Worm (Caenorhabditis elegans) whole organism, L4/young adult: ENCODE data around the gene del-8.
"Not testable (repeated sequence)": the region's sequence is repeated elsewhere in the genome, so short reads cannot be mapped to it uniquely, and the experiment has no call there.

Experiments
- W03F9.2 ChIP-seq: fragments of 150-350 bp; optimal IDR thresholded peaks from 2 replicates; lab custom pipeline; 2014; ENCODE audit warnings: missing biosample characterization, missing genetic modification characterization
- dao-5 ChIP-seq: sonication (generic microtip); optimal IDR thresholded peaks from 2 replicates; lab custom pipeline; 2016; ENCODE audit warnings: missing genotype, missing genetic modification characterization, moderate library complexity, missing compliant biosample characterization
- him-1 ChIP-seq: sonication (generic microtip); optimal IDR thresholded peaks from 2 replicates; lab custom pipeline; 2016; ENCODE audit warnings: missing genotype, missing genetic modification reagents, missing genetic modification characterization, missing compliant biosample characterization

Gene del-8

DNA sequence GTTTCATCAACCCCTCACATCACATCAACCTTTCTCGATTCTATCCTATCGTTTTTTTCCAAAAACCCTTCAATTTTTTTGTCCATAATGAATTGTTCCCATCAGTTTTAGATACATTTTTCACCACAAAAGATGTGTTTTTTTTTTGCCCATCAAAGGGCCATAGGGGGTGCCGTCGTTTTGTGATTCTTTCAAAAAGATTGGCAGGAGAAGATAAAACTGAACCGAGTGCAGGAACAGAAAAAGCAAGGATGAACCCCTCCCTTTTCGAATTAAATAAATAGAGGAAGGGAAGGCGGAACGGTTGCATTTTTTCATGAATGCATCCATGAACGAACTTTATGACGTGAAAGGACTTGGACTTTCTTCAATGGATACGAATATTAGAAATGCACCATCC lies 27.7 kb downstream of the del-8 start, which contains the start of gene C11E4.7:
TSS of gene C11E4.7 (plus strand) at position 301 of the 400 bp plus-strand sequence.
- TF ChIP-seq him-1 (tag; lab: Kevin White, UChicago) = no peak
- TF ChIP-seq dao-5 (tag; lab: Kevin White, UChicago) = no peak
- TF ChIP-seq W03F9.2 (tag; lab: Kevin White, UChicago) = no peak

DNA sequence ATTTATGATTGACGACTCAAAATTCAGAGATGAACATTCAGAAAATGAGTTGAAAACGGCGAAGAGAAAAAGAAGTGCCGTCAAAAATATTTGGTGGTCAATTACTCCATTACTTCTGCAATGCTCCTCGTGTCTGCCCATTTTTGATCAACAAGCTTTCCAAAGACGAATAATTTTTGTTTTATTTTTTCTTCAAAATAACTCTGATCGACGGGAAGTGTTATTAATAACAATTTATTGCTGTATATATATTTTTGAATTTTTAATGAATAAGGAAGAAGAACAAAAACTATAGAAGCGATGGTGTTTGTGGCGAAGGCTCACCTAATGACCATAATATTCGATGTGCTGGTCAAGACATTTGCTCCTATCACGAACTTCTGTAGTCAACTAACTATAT lies 30.9 kb downstream of the del-8 start, which contains the start of gene C11E4.8:
TSS of gene C11E4.8 (plus strand) at position 301 of the 400 bp plus-strand sequence.
- TF ChIP-seq him-1 (tag; lab: Kevin White, UChicago) = no peak
- TF ChIP-seq W03F9.2 (tag; lab: Kevin White, UChicago) = no peak
- TF ChIP-seq dao-5 (tag; lab: Kevin White, UChicago) = no peak

DNA sequence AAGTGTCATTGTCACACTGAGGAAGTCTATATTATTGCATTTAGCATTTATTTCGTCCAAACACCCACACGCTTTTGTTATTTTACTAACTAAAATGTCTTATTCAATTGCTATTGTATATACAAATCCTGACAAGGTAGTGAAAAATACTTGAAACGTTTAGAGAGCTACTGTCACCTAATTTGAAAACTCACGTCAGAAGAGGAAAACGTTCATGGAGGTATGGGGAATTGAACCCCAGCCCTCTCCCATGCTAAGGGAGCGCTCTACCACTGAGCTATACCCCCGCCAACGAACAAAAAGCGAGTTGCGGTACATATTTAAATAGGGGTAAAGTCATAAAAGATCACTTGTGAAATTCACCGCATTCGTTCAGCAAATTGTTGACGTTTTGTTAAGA lies 33.4 kb downstream of the del-8 start:
- TF ChIP-seq dao-5 (tag; lab: Kevin White, UChicago) = peak; percentile 71
- TF ChIP-seq W03F9.2 (tag; lab: Kevin White, UChicago) = no peak

DNA sequence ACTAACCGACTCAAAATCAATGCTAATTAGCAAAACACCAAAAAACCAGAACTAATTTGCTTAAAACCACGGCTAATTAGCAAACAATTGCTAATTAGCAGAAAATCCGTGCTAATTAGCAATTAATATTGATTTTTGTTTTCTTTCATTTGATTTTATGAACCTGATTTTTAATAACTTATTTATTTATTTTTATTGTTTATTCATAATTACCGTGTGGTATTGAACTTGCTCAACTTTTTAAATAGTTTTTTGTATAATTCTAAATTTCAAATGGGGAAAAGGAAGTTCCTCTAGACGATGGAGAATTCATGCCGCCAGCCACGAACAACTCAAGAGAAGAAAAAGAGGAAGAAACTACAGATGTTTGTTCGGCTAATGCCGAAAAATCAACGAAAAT lies 36.6 kb downstream of the del-8 start, which contains the start of gene F34H10.1:
TSS of gene F34H10.1 (plus strand) at position 301 of the 400 bp plus-strand sequence.
- not testable (repeated sequence) for TF ChIP-seq him-1, dao-5, W03F9.2 (tag; lab: Kevin White, UChicago)

DNA sequence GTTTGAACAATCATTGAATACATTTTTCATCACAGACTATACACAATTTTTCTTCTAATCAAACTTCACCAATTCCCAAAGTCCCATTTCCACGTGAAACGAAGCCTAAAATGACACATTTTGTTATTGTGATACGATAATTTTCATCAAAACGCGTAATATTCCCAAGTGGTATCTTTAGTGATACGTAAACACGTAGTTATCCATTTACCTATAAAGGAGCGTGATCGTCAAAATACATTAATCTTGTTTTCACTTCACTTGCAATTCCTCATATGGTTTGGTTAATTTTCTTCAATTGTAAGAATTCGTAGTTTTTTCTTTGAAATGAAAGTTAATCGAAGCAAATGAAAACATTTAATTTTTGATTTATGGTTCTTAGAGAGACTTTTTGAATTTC lies 40.3 kb downstream of the del-8 start:
- TF ChIP-seq dao-5 (tag; lab: Kevin White, UChicago) = no peak
- TF ChIP-seq him-1 (tag; lab: Kevin White, UChicago) = no peak
- no peak for TF ChIP-seq W03F9.2 (tag; lab: Kevin White, UChicago)

DNA sequence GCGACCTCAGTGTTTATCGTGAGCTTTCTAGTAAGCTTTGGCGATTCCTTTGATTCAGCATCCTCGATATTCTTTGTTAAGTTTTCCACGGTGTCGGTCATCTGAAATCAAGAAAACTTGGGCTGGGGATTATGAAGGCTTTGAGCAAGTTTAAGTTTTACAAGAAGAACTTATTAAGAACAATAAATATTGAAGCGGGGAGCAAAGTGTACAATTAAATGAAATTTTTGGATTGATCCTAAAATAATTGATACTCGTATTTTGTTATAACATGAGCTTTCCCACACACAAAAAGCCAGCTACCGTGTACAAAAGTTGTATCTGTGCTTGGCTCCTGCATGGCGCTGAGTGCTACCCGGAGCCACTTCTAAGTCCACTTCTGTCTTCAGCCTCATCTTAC lies 45.7 kb downstream of the del-8 start, which contains the start of gene F34H10.3:
TSS of gene F34H10.3 (minus strand) at position 101 of the 400 bp plus-strand sequence.
- no peak for TF ChIP-seq W03F9.2 (tag; lab: Kevin White, UChicago)
- TF ChIP-seq dao-5 (tag; lab: Kevin White, UChicago) = no peak
- no peak for TF ChIP-seq him-1 (tag; lab: Kevin White, UChicago)

DNA sequence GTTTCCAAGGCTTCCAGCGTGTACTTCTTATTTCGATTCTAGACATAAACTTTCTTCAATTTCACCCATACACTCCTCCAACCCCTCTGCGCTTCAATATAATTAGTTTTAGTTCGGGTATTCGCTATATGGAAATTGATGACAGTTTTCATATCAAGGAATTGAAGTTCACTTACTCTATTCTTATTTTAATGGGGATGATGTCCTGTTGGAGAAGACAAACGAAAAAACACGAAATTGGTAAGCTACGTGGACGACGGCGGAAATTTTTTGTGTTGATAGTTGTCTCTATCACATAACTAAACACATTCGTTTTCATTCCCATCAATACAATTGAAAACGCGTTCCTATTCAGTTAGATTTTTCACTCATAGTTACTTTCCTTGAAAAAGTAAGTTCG lies 46.2 kb downstream of the del-8 start, which contains the start of gene F34H10.5:
TSS of gene F34H10.5 (plus strand) at position 301 of the 400 bp plus-strand sequence.
- TF ChIP-seq dao-5 (tag; lab: Kevin White, UChicago) (no peak), him-1 (tag; lab: Kevin White, UChicago) (no peak), W03F9.2 (tag; lab: Kevin White, UChicago) (no peak)

DNA sequence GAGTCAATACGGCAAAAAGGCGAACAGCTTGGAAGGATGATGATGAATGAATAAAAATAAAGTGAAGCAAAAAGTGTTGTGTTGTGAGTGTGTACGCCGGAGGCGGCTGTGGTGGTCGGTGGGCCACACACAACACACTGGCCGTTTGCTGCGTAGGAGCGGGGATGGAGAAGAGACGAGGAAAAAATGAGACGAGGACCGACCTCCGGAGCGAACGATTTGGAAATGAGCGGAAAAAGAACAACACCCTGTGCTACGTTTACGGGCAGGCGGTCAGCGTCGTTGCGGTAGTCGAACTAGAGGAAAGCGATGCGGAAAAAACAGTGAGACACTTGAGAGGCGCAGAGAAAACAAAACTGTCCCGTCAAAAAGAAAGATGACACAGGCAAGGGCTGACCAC lies 47.9 kb downstream of the del-8 start:
- no peak for TF ChIP-seq dao-5 (tag; lab: Kevin White, UChicago)
- no peak for TF ChIP-seq him-1 (tag; lab: Kevin White, UChicago)

DNA sequence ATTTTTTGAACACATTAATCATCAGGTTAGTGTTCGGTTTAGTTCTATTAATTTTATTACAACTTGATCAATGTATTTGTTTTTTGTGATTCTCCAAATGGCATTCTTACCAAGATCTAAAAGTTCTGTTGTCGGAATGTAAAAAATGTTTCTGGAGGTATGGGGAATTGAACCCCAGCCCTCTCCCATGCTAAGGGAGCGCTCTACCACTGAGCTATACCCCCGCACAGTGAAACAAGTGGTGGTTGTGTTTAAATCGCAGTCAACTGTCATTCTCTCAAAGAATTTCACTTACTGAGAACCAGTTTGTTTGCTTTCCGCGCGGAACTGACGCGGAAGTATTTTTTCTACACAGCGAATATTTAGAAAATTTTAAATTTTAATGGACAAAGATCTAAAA lies 48.5 kb downstream of the del-8 start:
- TF ChIP-seq W03F9.2 (tag; lab: Kevin White, UChicago) (no peak), him-1 (tag; lab: Kevin White, UChicago) (peak; percentile 34)

DNA sequence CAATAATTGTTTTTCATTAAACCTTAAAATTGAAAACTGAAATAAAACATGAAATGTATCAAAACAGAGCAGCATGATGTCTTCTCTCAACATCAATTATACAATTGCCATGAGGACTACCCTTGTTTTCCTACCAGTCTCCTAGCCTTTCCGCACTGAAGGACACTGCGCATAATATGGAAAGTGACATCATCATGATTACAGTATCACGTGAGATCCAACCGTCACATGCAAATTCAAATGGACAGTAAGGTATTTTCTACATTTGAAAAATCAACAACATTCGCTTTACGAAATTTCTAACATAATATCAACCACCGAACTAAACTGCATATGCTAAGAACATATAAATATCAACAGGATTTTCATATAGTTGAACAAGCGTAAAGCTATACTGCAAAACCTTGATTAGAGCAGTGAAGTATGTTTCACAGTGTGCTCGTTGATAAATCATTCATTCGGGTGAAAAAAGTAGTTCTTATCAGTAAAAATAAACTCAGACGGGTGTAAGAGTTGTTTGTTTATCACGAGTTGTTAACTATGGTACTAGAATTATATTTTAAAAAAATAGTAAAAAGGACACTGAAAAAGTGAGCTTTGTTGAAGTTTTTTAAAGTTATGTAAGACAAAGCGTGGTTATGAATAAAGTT lies 49.7 kb downstream of the del-8 start:
- no peak for TF ChIP-seq dao-5 (tag; lab: Kevin White, UChicago)
- TF ChIP-seq W03F9.2 (tag; lab: Kevin White, UChicago) = no peak
- no peak for TF ChIP-seq him-1 (tag; lab: Kevin White, UChicago)

DNA sequence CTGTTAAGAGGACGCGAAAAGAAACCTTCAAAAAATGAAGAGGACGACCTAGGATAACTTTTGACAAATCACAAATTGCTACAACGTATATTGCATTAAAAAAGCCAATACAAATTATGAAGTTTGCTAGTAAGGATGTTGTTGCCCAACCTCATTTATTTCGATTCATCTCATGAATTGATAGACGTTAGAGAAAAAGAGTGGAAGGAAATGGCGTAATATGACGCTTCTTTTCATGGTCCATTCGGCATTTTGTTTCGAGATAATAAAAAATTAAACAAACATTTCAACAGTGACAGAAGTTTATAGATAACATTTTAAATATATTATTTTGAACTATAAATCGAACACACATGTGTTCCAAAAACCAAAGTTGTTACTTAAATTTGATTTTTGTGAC lies 51.7 kb downstream of the del-8 start:
- no peak for TF ChIP-seq dao-5 (tag; lab: Kevin White, UChicago)
- no peak for TF ChIP-seq W03F9.2 (tag; lab: Kevin White, UChicago)
- TF ChIP-seq him-1 (tag; lab: Kevin White, UChicago) = no peak

DNA sequence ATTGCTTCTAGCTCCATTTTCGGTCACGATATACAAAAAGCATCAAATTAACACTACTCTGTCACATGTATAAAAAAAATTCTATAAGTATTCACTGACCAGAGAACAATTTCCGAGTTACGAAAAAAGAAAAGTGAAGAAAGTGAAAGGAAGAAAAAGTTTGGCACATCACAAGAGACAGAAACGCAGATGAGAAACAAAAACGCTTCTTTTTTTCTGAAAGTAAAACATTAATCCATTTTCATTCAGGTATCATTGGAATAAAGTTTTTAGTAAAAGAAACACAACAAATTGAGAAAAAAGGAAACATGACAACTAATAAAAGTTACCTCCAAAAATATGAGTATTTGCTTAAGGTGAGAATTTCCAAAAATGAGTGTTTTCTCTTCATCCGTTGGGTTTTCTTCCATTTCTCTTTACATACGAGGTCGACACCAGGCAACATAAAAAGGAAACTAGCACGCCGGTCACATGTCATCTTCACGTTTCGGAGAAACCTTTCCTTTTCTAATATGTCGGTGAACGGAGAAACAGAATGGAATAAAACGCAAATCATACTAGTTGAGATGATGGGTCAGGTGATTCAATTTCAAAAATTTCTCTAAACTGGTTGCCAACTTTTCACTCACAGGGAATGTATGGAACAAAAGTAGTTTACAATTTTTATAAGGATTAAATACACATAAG lies 53.7 kb downstream of the del-8 start:
- TF ChIP-seq him-1 (tag; lab: Kevin White, UChicago) = no peak
- TF ChIP-seq dao-5 (tag; lab: Kevin White, UChicago) = no peak
